Worm (Caenorhabditis elegans) whole organism, late embryonic: ENCODE data around the gene clec-41.
"Not testable (repeated sequence)": the region's sequence is repeated elsewhere in the genome, so short reads cannot be mapped to it uniquely, and the experiment has no call there.

Experiments
- C08G9.2 ChIP-seq: sonication (generic microtip); optimal IDR thresholded peaks from 2 replicates; lab custom pipeline; 2016; ENCODE audit warnings: mild to moderate bottlenecking, missing genetic modification characterization, moderate library complexity, missing compliant biosample characterization
- C38D4.7 ChIP-seq: fragments of 200-800 bp; sonication (Bioruptor generic); optimal IDR thresholded peaks from 2 replicates; lab custom pipeline; 2018; ENCODE audit warnings: mild to moderate bottlenecking, missing genetic modification characterization, moderate library complexity, missing compliant biosample characterization
- Y22D7AL.16 ChIP-seq: sonication (generic microtip); optimal IDR thresholded peaks from 2 replicates; lab custom pipeline; 2016; ENCODE audit warnings: missing genetic modification characterization, missing compliant biosample characterization
- ahr-1 ChIP-seq: sonication (generic microtip); optimal IDR thresholded peaks from 2 replicates; lab custom pipeline; 2016; ENCODE audit warnings: missing genetic modification characterization, missing compliant biosample characterization
- ama-1 ChIP-seq: fragments of 150-350 bp; optimal IDR thresholded peaks from 2 replicates; lab custom pipeline; 2014
- ceh-14 ChIP-seq: sonication (generic microtip); optimal IDR thresholded peaks from 2 replicates; lab custom pipeline; 2016; ENCODE audit warnings: missing genotype, missing genetic modification characterization, missing compliant biosample characterization
- ceh-18 ChIP-seq: sonication (generic microtip); optimal IDR thresholded peaks from 2 replicates; lab custom pipeline; 2016; ENCODE audit warnings: missing genetic modification characterization, missing compliant biosample characterization
- ceh-2 ChIP-seq: sonication (generic microtip); optimal IDR thresholded peaks from 2 replicates; lab custom pipeline; 2016; ENCODE audit warnings: missing genotype, missing genetic modification characterization, missing compliant biosample characterization
- ceh-24 ChIP-seq: sonication (generic microtip); optimal IDR thresholded peaks from 2 replicates; lab custom pipeline; 2016; ENCODE audit warnings: mild to moderate bottlenecking, missing genetic modification characterization, missing compliant biosample characterization
- ceh-30 ChIP-seq: fragments of 150-350 bp; optimal IDR thresholded peaks from 2 replicates; lab custom pipeline; 2014; ENCODE audit warnings: missing biosample characterization, missing genetic modification characterization
- ceh-31 ChIP-seq: sonication (generic microtip); optimal IDR thresholded peaks from 2 replicates; lab custom pipeline; 2016; ENCODE audit warnings: missing genetic modification characterization, missing compliant biosample characterization
- ceh-48 ChIP-seq: sonication (generic microtip); optimal IDR thresholded peaks from 2 replicates; lab custom pipeline; 2016; ENCODE audit warnings: missing genetic modification characterization, inconsistent platforms, missing compliant biosample characterization
- ceh-9 ChIP-seq: sonication (generic microtip); optimal IDR thresholded peaks from 2 replicates; lab custom pipeline; 2016; ENCODE audit warnings: mild to moderate bottlenecking, missing genetic modification characterization, inconsistent platforms, missing compliant biosample characterization
- elt-2 ChIP-seq: sonication (generic microtip); optimal IDR thresholded peaks from 2 replicates; lab custom pipeline; 2016; ENCODE audit warnings: missing genetic modification reagents, missing genetic modification characterization, missing compliant biosample characterization
- elt-4 ChIP-seq: sonication (generic microtip); optimal IDR thresholded peaks from 2 replicates; lab custom pipeline; 2016; ENCODE audit warnings: missing genetic modification characterization, missing compliant biosample characterization
- fax-1 ChIP-seq: sonication (generic microtip); optimal IDR thresholded peaks from 2 replicates; lab custom pipeline; 2016; ENCODE audit warnings: missing genotype, missing genetic modification characterization, missing compliant biosample characterization
- fkh-10 ChIP-seq: fragments of 150-350 bp; optimal IDR thresholded peaks from 2 replicates; lab custom pipeline; 2014; ENCODE audit warnings: missing biosample characterization, missing genetic modification reagents, missing genetic modification characterization
- fkh-6 ChIP-seq: sonication (generic microtip); optimal IDR thresholded peaks from 2 replicates; lab custom pipeline; 2016; ENCODE audit warnings: missing genetic modification characterization, missing compliant biosample characterization
- gmeb-2 ChIP-seq: sonication (generic microtip); optimal IDR thresholded peaks from 2 replicates; lab custom pipeline; 2016; ENCODE audit warnings: missing genetic modification characterization, inconsistent platforms, missing compliant biosample characterization
- hlh-13 ChIP-seq: fragments of 200-800 bp; sonication (Bioruptor generic); optimal IDR thresholded peaks from 2 replicates; lab custom pipeline; 2018; ENCODE audit warnings: mild to moderate bottlenecking, missing genetic modification characterization, missing compliant biosample characterization
- hlh-15 ChIP-seq: sonication (generic microtip); optimal IDR thresholded peaks from 2 replicates; lab custom pipeline; 2016; ENCODE audit warnings: missing genetic modification characterization, missing compliant biosample characterization
- hlh-30 ChIP-seq: sonication (generic microtip); optimal IDR thresholded peaks from 2 replicates; lab custom pipeline; 2017; ENCODE audit warnings: antibody characterized with exemption, missing genetic modification characterization, missing compliant biosample characterization; ENCODE audit not compliant: insufficient read depth
- hlh-6 ChIP-seq: sonication (generic microtip); optimal IDR thresholded peaks from 2 replicates; lab custom pipeline; 2016; ENCODE audit warnings: missing genotype, missing genetic modification characterization, missing compliant biosample characterization
- lim-6 ChIP-seq: sonication (generic microtip); optimal IDR thresholded peaks from 2 replicates; lab custom pipeline; 2016; ENCODE audit warnings: missing genetic modification characterization, missing compliant biosample characterization
- lin-11 ChIP-seq: fragments of 200-800 bp; sonication (Bioruptor generic); optimal IDR thresholded peaks from 2 replicates; lab custom pipeline; 2018; ENCODE audit warnings: mild to moderate bottlenecking, missing genetic modification characterization, missing compliant biosample characterization
- mec-3 ChIP-seq: sonication (generic microtip); optimal IDR thresholded peaks from 2 replicates; lab custom pipeline; 2016; ENCODE audit warnings: borderline replicate concordance, missing genetic modification characterization, missing compliant biosample characterization
- nfya-1 ChIP-seq: sonication (generic microtip); optimal IDR thresholded peaks from 2 replicates; lab custom pipeline; 2017; ENCODE audit warnings: missing genetic modification characterization, mild to moderate bottlenecking, missing compliant biosample characterization, antibody characterized with exemption, moderate library complexity
- odd-2 ChIP-seq: sonication (generic microtip); optimal IDR thresholded peaks from 2 replicates; lab custom pipeline; 2017; ENCODE audit warnings: antibody characterized with exemption, mild to moderate bottlenecking, missing genetic modification characterization, missing compliant biosample characterization
- pag-3 ChIP-seq: sonication (generic microtip); optimal IDR thresholded peaks from 2 replicates; lab custom pipeline; 2016; ENCODE audit warnings: missing compliant biosample characterization, missing genetic modification characterization, borderline replicate concordance
- pha-2 ChIP-seq: sonication (generic microtip); optimal IDR thresholded peaks from 2 replicates; lab custom pipeline; 2017; ENCODE audit warnings: mild to moderate bottlenecking, missing genetic modification characterization, missing compliant biosample characterization
- pha-4 ChIP-seq: fragments of 150-350 bp; optimal IDR thresholded peaks from 2 replicates; lab custom pipeline; 2018; ENCODE audit warnings: missing biosample characterization, missing genetic modification reagents, missing genetic modification characterization
- pqm-1 ChIP-seq: sonication (generic microtip); optimal IDR thresholded peaks from 2 replicates; lab custom pipeline; 2016; ENCODE audit warnings: missing genetic modification characterization, missing compliant biosample characterization
- sdc-2 ChIP-seq: sonication (generic microtip); optimal IDR thresholded peaks from 2 replicates; lab custom pipeline; 2016; ENCODE audit warnings: missing genotype, missing genetic modification characterization, missing compliant biosample characterization
- sox-4 ChIP-seq: sonication (generic microtip); optimal IDR thresholded peaks from 2 replicates; lab custom pipeline; 2017; ENCODE audit warnings: mild to moderate bottlenecking, missing genetic modification characterization, inconsistent platforms, missing compliant biosample characterization
- tbx-2 ChIP-seq: sonication (generic microtip); optimal IDR thresholded peaks from 2 replicates; lab custom pipeline; 2016; ENCODE audit warnings: missing genetic modification characterization, missing compliant biosample characterization
- ttx-3 ChIP-seq: sonication (generic microtip); optimal IDR thresholded peaks from 2 replicates; lab custom pipeline; 2016; ENCODE audit warnings: missing genetic modification reagents, missing genetic modification characterization, missing compliant biosample characterization
- unc-3 ChIP-seq, 2 experiments: fragments of 200-800 bp in 1 of 2; sonication (Bioruptor generic) in 1 of 2; sonication (generic microtip) in 1 of 2; conservative IDR thresholded peaks in 1 of 2; optimal IDR thresholded peaks in 1 of 2; 2 replicates each; pipeline versions ENCODE4 v1.3.6 to Lab custom; 2016 to 2022; ENCODE audit warnings: missing compliant biosample characterization in 2 of 2, missing genetic modification characterization in 2 of 2, missing genetic modification reagents in 1 of 2
- unc-42 ChIP-seq: sonication (generic microtip); optimal IDR thresholded peaks from 2 replicates; lab custom pipeline; 2016; ENCODE audit warnings: missing genotype, missing genetic modification characterization, missing compliant biosample characterization
- unc-86 ChIP-seq: sonication (generic microtip); optimal IDR thresholded peaks from 2 replicates; lab custom pipeline; 2016; ENCODE audit warnings: missing genetic modification characterization, missing compliant biosample characterization
- zip-5 ChIP-seq: sonication (generic microtip); optimal IDR thresholded peaks from 2 replicates; lab custom pipeline; 2016; ENCODE audit warnings: missing genetic modification characterization, missing compliant biosample characterization
- ztf-16 ChIP-seq: sonication (generic microtip); optimal IDR thresholded peaks from 2 replicates; lab custom pipeline; 2017; ENCODE audit warnings: missing genetic modification characterization, missing compliant biosample characterization

clec-41 gene

DNA sequence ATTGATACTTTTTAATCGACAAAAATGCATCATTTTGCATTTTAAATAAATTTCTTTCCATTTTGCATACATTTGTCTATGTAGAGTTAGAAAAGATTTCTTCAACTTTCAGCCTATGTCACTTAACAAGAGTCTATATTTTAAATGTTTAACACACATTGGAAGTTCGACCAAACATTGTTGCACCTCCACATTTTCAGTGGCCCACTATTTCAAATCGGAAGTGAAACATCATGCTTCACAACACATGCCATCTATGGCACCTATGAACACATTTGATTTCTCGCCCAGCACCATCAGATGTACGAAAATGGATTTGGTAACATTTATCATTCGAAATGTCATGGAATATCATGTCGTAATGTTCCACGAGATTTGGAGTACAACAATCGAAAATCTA lies 780 bp upstream of the clec-41 start, which contains the start of gene dhc-3:
TSS of gene dhc-3 (plus strand) at position 301 of the 400 bp plus-strand sequence.
- TF ChIP-seq ceh-18 (tag; lab: Kevin White, UChicago), result no peak
- TF ChIP-seq lin-11 (tag; lab: Kevin White, UChicago), result no peak
- no peak for TF ChIP-seq pqm-1
- TF ChIP-seq mec-3, result no peak
- TF ChIP-seq nfya-1 (tag; lab: Kevin White, UChicago), result no peak
- TF ChIP-seq, all 69 proteins: peak for 0

DNA sequence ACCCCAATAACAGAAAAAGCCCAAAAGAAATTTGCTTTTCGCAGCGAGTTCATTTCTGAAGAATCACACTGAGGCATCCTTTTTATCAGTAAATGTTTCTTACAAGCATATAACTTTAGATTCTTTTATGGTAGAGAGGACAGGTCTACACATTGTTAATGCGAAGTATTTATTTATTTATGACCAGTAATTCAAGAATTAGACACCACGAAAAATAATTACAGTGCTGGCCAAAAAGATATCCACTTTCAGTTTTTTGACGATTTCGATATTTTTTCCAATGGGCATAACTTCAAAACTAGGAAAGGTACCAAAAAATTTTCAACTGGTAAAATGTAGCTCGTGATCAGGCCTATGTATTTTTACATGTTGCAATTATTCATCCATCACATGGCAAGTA lies 3.1 kb downstream of the clec-41 start, which contains the start of gene clec-225:
TSS of gene clec-225 (minus strand) at position 101 of the 400 bp plus-strand sequence.
- not testable (repeated sequence) for TF ChIP-seq ceh-30, sdc-2, unc-86 (tag; lab: Kevin White, UChicago)
- TF ChIP-seq, all 69 proteins: peak for 0; not testable (repeated sequence) for 69

DNA sequence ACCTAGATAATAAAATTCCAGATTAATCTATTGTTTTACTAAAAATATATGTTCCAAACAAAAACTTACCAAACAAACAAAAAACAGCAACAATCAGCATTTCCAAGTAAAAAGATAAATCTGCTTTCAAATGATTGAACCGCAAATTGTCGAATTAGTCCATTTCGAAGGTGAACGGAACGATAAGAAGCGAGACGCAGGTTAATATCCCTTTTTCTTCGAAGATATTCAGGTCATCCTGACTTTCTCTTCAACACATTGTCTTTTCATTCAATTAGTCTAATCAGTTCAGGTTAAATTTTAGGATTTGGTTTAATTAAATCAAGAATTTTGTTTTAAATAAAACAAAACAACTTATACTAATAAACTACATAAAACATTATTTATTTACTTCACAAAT lies 4.5 kb downstream of the clec-41 start, which contains the start of gene B0365.9:
TSS of gene B0365.9 (minus strand) at position 186 of the 400 bp plus-strand sequence.
- no peak for TF ChIP-seq ama-1 (lab: Kevin White, UChicago)
- no peak for TF ChIP-seq elt-4 (tag; lab: Kevin White, UChicago)
- no peak for TF ChIP-seq hlh-15 (tag; lab: Kevin White, UChicago)
- no peak for TF ChIP-seq fax-1 (tag; lab: Kevin White, UChicago)
- TF ChIP-seq nfya-1 (tag; lab: Kevin White, UChicago), result no peak
- TF ChIP-seq zip-5 (tag; lab: Kevin White, UChicago), result no peak
- no peak for TF ChIP-seq fkh-10 (GFP tag; lab: Kevin White, UChicago)
- TF ChIP-seq ttx-3 (tag; lab: Kevin White, UChicago), result no peak
- TF ChIP-seq unc-42, result no peak
- TF ChIP-seq fkh-6 (tag; lab: Kevin White, UChicago), result no peak
- TF ChIP-seq ceh-24 (tag; lab: Kevin White, UChicago), result no peak
- no peak for TF ChIP-seq hlh-6 (tag; lab: Kevin White, UChicago)
- no peak for TF ChIP-seq lim-6 (tag; lab: Kevin White, UChicago)
- TF ChIP-seq ceh-18 (tag; lab: Kevin White, UChicago), result no peak
- no peak for TF ChIP-seq gmeb-2 (tag; lab: Kevin White, UChicago)
- no peak for TF ChIP-seq pqm-1
- TF ChIP-seq unc-86 (tag; lab: Kevin White, UChicago), result no peak

DNA sequence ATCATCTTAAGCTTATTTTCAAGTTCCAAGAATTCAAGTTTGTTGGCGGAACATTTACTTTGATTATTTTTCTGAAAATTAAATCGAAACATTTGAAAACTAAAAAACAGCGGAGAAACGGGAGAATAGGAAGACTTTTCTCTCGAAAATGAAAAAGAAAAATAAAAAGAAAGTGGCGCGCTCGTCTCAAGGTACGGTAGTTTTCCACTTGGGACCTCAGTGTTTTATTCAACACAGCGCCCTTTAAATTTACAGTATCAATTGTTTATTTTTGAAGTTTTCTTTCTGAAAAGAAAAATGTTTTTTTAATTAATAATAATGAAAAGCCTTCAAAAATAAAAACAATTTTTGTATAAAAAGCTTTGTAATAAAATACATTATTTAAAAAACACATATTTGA lies 6.4 kb downstream of the clec-41 start:
- no peak for TF ChIP-seq C08G9.2 (tag; lab: Kevin White, UChicago)
- TF ChIP-seq mec-3, result no peak
- TF ChIP-seq sox-4 (tag; lab: Kevin White, UChicago), result no peak
- TF ChIP-seq ahr-1 (tag; lab: Kevin White, UChicago), result no peak
- no peak for TF ChIP-seq pag-3
- TF ChIP-seq elt-2, result no peak
- no peak for TF ChIP-seq C38D4.7 (GFP tag; lab: Kevin White, UChicago)
- TF ChIP-seq ceh-14 (tag; lab: Kevin White, UChicago), result no peak
- TF ChIP-seq pha-4, result no peak
- no peak for TF ChIP-seq ceh-9
- TF ChIP-seq hlh-30 (tag; lab: Kevin White, UChicago), result no peak
- no peak for TF ChIP-seq fkh-10 (GFP tag; lab: Kevin White, UChicago)
- TF ChIP-seq hlh-13, result no peak
- TF ChIP-seq odd-2 (tag; lab: Kevin White, UChicago), result no peak
- TF ChIP-seq, all 69 proteins: peak for 0

DNA sequence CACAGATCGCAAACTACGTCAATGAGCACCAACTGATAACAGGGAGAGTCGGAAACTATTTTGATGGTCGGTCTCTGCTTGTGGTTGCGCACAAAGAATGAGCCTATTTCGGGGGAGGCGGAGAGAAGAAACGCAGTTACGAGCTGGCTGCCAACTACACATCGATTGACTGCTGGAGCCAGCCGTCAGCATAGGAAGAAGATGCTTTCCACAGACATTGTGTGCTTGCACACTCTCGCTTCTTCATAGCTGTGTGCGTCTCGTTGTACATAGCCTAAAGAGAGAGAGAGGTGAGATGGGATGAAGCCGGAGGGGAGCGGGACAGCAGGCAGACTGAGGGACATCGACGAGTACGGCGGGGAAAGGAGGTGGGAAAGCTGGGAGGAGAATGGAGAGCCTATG lies 7.5 kb downstream of the clec-41 start:
- TF ChIP-seq unc-3 (GFP tag; conservative IDR thresholded peaks at IDR 0.05; lab: Robert Waterston, UW) (no peak), unc-3 (tag; optimal IDR thresholded peaks at IDR 0.05; lab: Kevin White, UChicago) (no peak), ceh-48 (peak; percentile 56), elt-4 (tag; lab: Kevin White, UChicago) (no peak), ceh-2 (peak; percentile 32), hlh-6 (tag; lab: Kevin White, UChicago) (peak; percentile 56), lin-11 (tag; lab: Kevin White, UChicago) (no peak), Y22D7AL.16 (tag; lab: Kevin White, UChicago) (no peak), ahr-1 (tag; lab: Kevin White, UChicago) (no peak), pag-3 (no peak), hlh-15 (tag; lab: Kevin White, UChicago) (no peak), ceh-31 (tag; lab: Kevin White, UChicago) (peak; percentile 69), ztf-16 (no peak), pha-4 (no peak), fkh-10 (GFP tag; lab: Kevin White, UChicago) (no peak), pha-2 (no peak), ceh-18 (tag; lab: Kevin White, UChicago) (peak; percentile 85), tbx-2 (tag; lab: Kevin White, UChicago) (peak; percentile 82), lim-6 (tag; lab: Kevin White, UChicago) (peak; percentile 21), zip-5 (tag; lab: Kevin White, UChicago) (no peak), hlh-13 (no peak), mec-3 (no peak), ceh-9 (no peak)
